Worm (Caenorhabditis elegans): Measurements from ENCODE around the gene F32D8.2.
A peak's percentile ranks its signal among the peaks of the same experiment; 100 is the strongest.

F32D8.2 gene

ce11 chrV:10889036-10889435 lies 5.5 kb downstream of the F32D8.2 start, which contains the start of gene F32D8.11:
F32D8.11 (minus strand) TSS chrV:10889136.
- TF ChIP-seq W03F9.2 (tag; optimal IDR thresholded peaks at IDR 0.05) (no peak), dao-5 (tag; optimal IDR thresholded peaks at IDR 0.05) (no peak), him-1 (tag; optimal IDR thresholded peaks at IDR 0.05) (no peak)

ce11 chrV:10889774-10890173 lies 6.2 kb downstream of the F32D8.2 start:
- no peak for TF ChIP-seq dao-5 (tag; optimal IDR thresholded peaks at IDR 0.05)
- no peak for TF ChIP-seq W03F9.2 (tag; optimal IDR thresholded peaks at IDR 0.05)
- TF ChIP-seq him-1 (tag; optimal IDR thresholded peaks at IDR 0.05): no peak

ce11 chrV:10890980-10891379 lies 7.4 kb downstream of the F32D8.2 start, which contains the start of gene F32D8.12:
F32D8.12 (minus strand) TSS chrV:10891027.
- no peak for TF ChIP-seq him-1 (tag; optimal IDR thresholded peaks at IDR 0.05)
- no peak for TF ChIP-seq W03F9.2 (tag; optimal IDR thresholded peaks at IDR 0.05)
- TF ChIP-seq dao-5 (tag; optimal IDR thresholded peaks at IDR 0.05): no peak

- TF ChIP-seq him-1 (tag; optimal IDR thresholded peaks at IDR 0.05): no peak
Observed at ce11 chrV:10893510-10894128, 10.0 kb downstream of the F32D8.2 start, which contains the start of gene F32D8.4. F32D8.4 (minus strand) TSS chrV:10893560.

- TF ChIP-seq dao-5 (tag; optimal IDR thresholded peaks at IDR 0.05) (no peak), W03F9.2 (tag; optimal IDR thresholded peaks at IDR 0.05) (peak; percentile 92), him-1 (tag; optimal IDR thresholded peaks at IDR 0.05) (peak; percentile 33)
Observed at ce11 chrV:10894601-10895000, 11.0 kb downstream of the F32D8.2 start, which contains the start of the genes F32D8.14 and F32D8.5. F32D8.14 (minus strand) TSS chrV:10894788. F32D8.5 (plus strand) TSS chrV:10894800.

ce11 chrV:10896295-10896694 lies 12.7 kb downstream of the F32D8.2 start, which contains the start of gene F32D8.13:
F32D8.13 (minus strand) TSS chrV:10896543.
- TF ChIP-seq dao-5 (tag; optimal IDR thresholded peaks at IDR 0.05) (no peak), W03F9.2 (tag; optimal IDR thresholded peaks at IDR 0.05) (no peak), him-1 (tag; optimal IDR thresholded peaks at IDR 0.05) (no peak)

- no peak for TF ChIP-seq him-1 (tag; optimal IDR thresholded peaks at IDR 0.05)
- TF ChIP-seq W03F9.2 (tag; optimal IDR thresholded peaks at IDR 0.05): no peak
- no peak for TF ChIP-seq dao-5 (tag; optimal IDR thresholded peaks at IDR 0.05)
Observed at ce11 chrV:10896706-10897105, 13.1 kb downstream of the F32D8.2 start.

- TF ChIP-seq dao-5 (tag; optimal IDR thresholded peaks at IDR 0.05): no peak
- no peak for TF ChIP-seq W03F9.2 (tag; optimal IDR thresholded peaks at IDR 0.05)
- no peak for TF ChIP-seq him-1 (tag; optimal IDR thresholded peaks at IDR 0.05)
Observed at ce11 chrV:10897106-10897171, 13.4 kb downstream of the F32D8.2 start, which contains the start of gene sec-61.G. sec-61.G (minus strand) TSS chrV:10897143.

ce11 chrV:10897172-10897571 lies 13.6 kb downstream of the F32D8.2 start:
- peak; percentile 97 for TF ChIP-seq him-1 (tag; optimal IDR thresholded peaks at IDR 0.05)
- peak; percentile 43 for TF ChIP-seq dao-5 (tag; optimal IDR thresholded peaks at IDR 0.05)
- TF ChIP-seq W03F9.2 (tag; optimal IDR thresholded peaks at IDR 0.05): peak; percentile 97

- TF ChIP-seq dao-5 (tag; optimal IDR thresholded peaks at IDR 0.05) (no peak), W03F9.2 (tag; optimal IDR thresholded peaks at IDR 0.05) (no peak), him-1 (tag; optimal IDR thresholded peaks at IDR 0.05) (no peak)
Observed at ce11 chrV:10898107-10898506, 14.5 kb downstream of the F32D8.2 start, which contains the start of gene F32D8.7. F32D8.7 (plus strand) TSS chrV:10898435.

- TF ChIP-seq W03F9.2 (tag; optimal IDR thresholded peaks at IDR 0.05): no peak
- TF ChIP-seq him-1 (tag; optimal IDR thresholded peaks at IDR 0.05): no peak
- no peak for TF ChIP-seq dao-5 (tag; optimal IDR thresholded peaks at IDR 0.05)
Observed at ce11 chrV:10898629-10899028, 15.1 kb downstream of the F32D8.2 start.

- TF ChIP-seq W03F9.2 (tag; optimal IDR thresholded peaks at IDR 0.05) (no peak), him-1 (tag; optimal IDR thresholded peaks at IDR 0.05) (no peak), dao-5 (tag; optimal IDR thresholded peaks at IDR 0.05) (no peak)
Observed at ce11 chrV:10901125-10901524, 17.5 kb downstream of the F32D8.2 start, which contains the start of gene spp-16. spp-16 (minus strand) TSS chrV:10901303.

ce11 chrV:10902682-10903081 lies 19.1 kb downstream of the F32D8.2 start, which contains the start of gene F32D8.8:
F32D8.8 (minus strand) TSS chrV:10902782.
- TF ChIP-seq dao-5 (tag; optimal IDR thresholded peaks at IDR 0.05) (no peak), him-1 (tag; optimal IDR thresholded peaks at IDR 0.05) (no peak), W03F9.2 (tag; optimal IDR thresholded peaks at IDR 0.05) (no peak)

- TF ChIP-seq dao-5 (tag; optimal IDR thresholded peaks at IDR 0.05) (no peak), W03F9.2 (tag; optimal IDR thresholded peaks at IDR 0.05) (no peak), him-1 (tag; optimal IDR thresholded peaks at IDR 0.05) (no peak)
Observed at ce11 chrV:10903748-10904147, 20.2 kb downstream of the F32D8.2 start, which contains the start of gene F32D8.15. F32D8.15 (plus strand) TSS chrV:10904048.

- TF ChIP-seq W03F9.2 (tag; optimal IDR thresholded peaks at IDR 0.05): no peak
- TF ChIP-seq him-1 (tag; optimal IDR thresholded peaks at IDR 0.05): no peak
- TF ChIP-seq dao-5 (tag; optimal IDR thresholded peaks at IDR 0.05): no peak
Observed at ce11 chrV:10904795-10905194, 21.2 kb downstream of the F32D8.2 start.

Measured in whole organism, L4/young adult.